Fruit fly (Drosophila melanogaster) whole organism, wandering third instar larva: Measurements from ENCODE around the gene kst.

Experiments used
- Abd-B ChIP-seq: fragments of >200 bp; optimal IDR thresholded peaks from 2 replicates; lab custom pipeline; 2017; ENCODE audit warnings: missing biosample characterization, missing genetic modification characterization
- CG32264 ChIP-seq: fragments of 200-800 bp; sonication (Bioruptor generic); optimal IDR thresholded peaks from 2 replicates; lab custom pipeline; 2016; ENCODE audit warnings: missing biosample characterization, missing genetic modification characterization
- CG9705 ChIP-seq: fragments of 200-800 bp; sonication (Bioruptor generic); optimal IDR thresholded peaks from 2 replicates; lab custom pipeline; 2018; ENCODE audit warnings: missing biosample characterization, mild to moderate bottlenecking, missing genetic modification characterization
- CrebA ChIP-seq: fragments of 200-800 bp; sonication (Bioruptor generic); optimal IDR thresholded peaks from 2 replicates; lab custom pipeline; 2016; ENCODE audit warnings: missing biosample characterization, mild to moderate bottlenecking, missing genetic modification characterization, borderline replicate concordance
- Dfd ChIP-seq: fragments of >200 bp; optimal IDR thresholded peaks from 2 replicates; lab custom pipeline; 2017; ENCODE audit warnings: missing biosample characterization, missing genetic modification characterization
- Dif ChIP-seq: fragments of 200-275, 200-300 bp; sonication (Bioruptor generic); optimal IDR thresholded peaks from 2 replicates; lab custom pipeline; 2018; ENCODE audit warnings: missing biosample characterization, missing genetic modification characterization; ENCODE audit not compliant: partially characterized antibody
- GATAd ChIP-seq: sonication (Bioruptor generic); optimal IDR thresholded peaks from 2 replicates; lab custom pipeline; 2016; ENCODE audit warnings: missing biosample characterization, missing genetic modification characterization
- HLH106 ChIP-seq: fragments of 200-800 bp; optimal IDR thresholded peaks from 3 replicates; lab custom pipeline; 2019; ENCODE audit warnings: missing biosample characterization, mild to moderate bottlenecking, missing genetic modification characterization, moderate library complexity
- Hnf4 ChIP-seq: fragments of 200-800 bp; sonication (Bioruptor generic); optimal IDR thresholded peaks from 2 replicates; lab custom pipeline; 2016; ENCODE audit warnings: missing biosample characterization, mild to moderate bottlenecking, missing genetic modification characterization
- Hr78 ChIP-seq: fragments of >200 bp; optimal IDR thresholded peaks from 2 replicates; lab custom pipeline; 2017; ENCODE audit warnings: missing biosample characterization, missing genetic modification characterization
- Hr83 ChIP-seq: fragments of 200-300 bp; sonication (Bioruptor generic); optimal IDR thresholded peaks from 2 replicates; lab custom pipeline; 2016; ENCODE audit warnings: missing biosample characterization, mild to moderate bottlenecking, missing genetic modification characterization, moderate library complexity; ENCODE audit not compliant: poor library complexity, severe bottlenecking
- Jra ChIP-seq: sonication (Bioruptor generic); optimal IDR thresholded peaks from 2 replicates; lab custom pipeline; 2016; ENCODE audit warnings: missing biosample characterization, missing genetic modification characterization
- Mio ChIP-seq: sonication (Bioruptor generic); optimal IDR thresholded peaks from 2 replicates; lab custom pipeline; 2016; ENCODE audit warnings: missing biosample characterization, missing genetic modification characterization
- Myc ChIP-seq: fragments of >200 bp; optimal IDR thresholded peaks from 2 replicates; lab custom pipeline; 2017
- N ChIP-seq: fragments of >200 bp; optimal IDR thresholded peaks from 2 replicates; lab custom pipeline; 2018; ENCODE audit warnings: missing biosample characterization, missing external identifiers, missing genetic modification characterization
- OdsH ChIP-seq: fragments of 200-800 bp; sonication (Bioruptor generic); optimal IDR thresholded peaks from 2 replicates; lab custom pipeline; 2016; ENCODE audit warnings: missing biosample characterization, mild to moderate bottlenecking, missing genetic modification characterization
- Rel ChIP-seq, 2 experiments: fragments of 200-800 bp; sonication (Bioruptor generic) in 1 of 2; optimal IDR thresholded peaks; 2 replicates in 1 of 2; 3 replicates in 1 of 2; lab custom pipeline; 2016 to 2019; ENCODE audit warnings: mild to moderate bottlenecking in 2 of 2, missing biosample characterization in 2 of 2, missing genetic modification characterization in 2 of 2, moderate library complexity in 1 of 2
- Sp1 ChIP-seq: fragments of 200-800 bp; sonication (Bioruptor generic); optimal IDR thresholded peaks from 3 replicates; lab custom pipeline; 2019; ENCODE audit warnings: missing biosample characterization, mild to moderate bottlenecking, missing genetic modification characterization, moderate library complexity
- Vsx2 ChIP-seq: fragments of 200-300, 225-300 bp; sonication (Bioruptor generic); optimal IDR thresholded peaks from 2 replicates; lab custom pipeline; 2018; ENCODE audit warnings: missing biosample characterization, missing genetic modification characterization; ENCODE audit not compliant: partially characterized antibody
- br ChIP-seq: fragments of 200-800 bp; sonication (Bioruptor generic); optimal IDR thresholded peaks from 2 replicates; lab custom pipeline; 2016; ENCODE audit warnings: missing biosample characterization, missing genetic modification characterization
- brk ChIP-seq: fragments of 200-800 bp; sonication (Bioruptor generic); optimal IDR thresholded peaks from 2 replicates; lab custom pipeline; 2016; ENCODE audit warnings: missing biosample characterization, mild to moderate bottlenecking, missing genetic modification characterization
- dl ChIP-seq, 2 experiments: fragments of 175-275, 200-275 bp in 1 of 2; fragments of 200-275 bp in 1 of 2; sonication (Bioruptor generic); optimal IDR thresholded peaks; lab custom pipeline; 2018; ENCODE audit warnings: mild to moderate bottlenecking in 2 of 2, missing biosample characterization in 2 of 2, missing genetic modification characterization in 2 of 2, moderate library complexity in 2 of 2; ENCODE audit not compliant: partially characterized antibody in 2 of 2, insufficient read depth in 1 of 2
- dmrt93B ChIP-seq: fragments of 200-800 bp; sonication (Bioruptor generic); optimal IDR thresholded peaks from 2 replicates; lab custom pipeline; 2018; ENCODE audit warnings: missing biosample characterization, mild to moderate bottlenecking, missing genetic modification characterization
- dsf ChIP-seq: sonication (Bioruptor generic); optimal IDR thresholded peaks from 2 replicates; lab custom pipeline; 2016; ENCODE audit warnings: missing biosample characterization, missing genetic modification characterization, borderline replicate concordance
- ey ChIP-seq: fragments of 200-800 bp; sonication (Bioruptor generic); optimal IDR thresholded peaks from 2 replicates; lab custom pipeline; 2016; ENCODE audit warnings: missing biosample characterization, missing genetic modification characterization
- foxo ChIP-seq, 2 experiments: fragments of 200-800 bp; sonication (Bioruptor generic); optimal IDR thresholded peaks; 2 replicates in 1 of 2; 3 replicates in 1 of 2; lab custom pipeline; 2016 to 2017; ENCODE audit warnings: missing biosample characterization in 2 of 2, missing genetic modification characterization in 2 of 2
- fru ChIP-seq: fragments of 200-800 bp; sonication (Bioruptor generic); optimal IDR thresholded peaks from 3 replicates; lab custom pipeline; 2016; ENCODE audit warnings: missing biosample characterization, mild to moderate bottlenecking, missing genetic modification characterization
- h ChIP-seq: fragments of 200-800 bp; sonication (Bioruptor generic); optimal IDR thresholded peaks from 3 replicates; lab custom pipeline; 2016; ENCODE audit warnings: missing biosample characterization, mild to moderate bottlenecking, missing genetic modification characterization
- jim ChIP-seq: fragments of 175-275, 200-325 bp; sonication (Bioruptor generic); optimal IDR thresholded peaks from 2 replicates; lab custom pipeline; 2016; ENCODE audit warnings: missing biosample characterization, mild to moderate bottlenecking, missing genetic modification characterization
- lola ChIP-seq: fragments of >200 bp; optimal IDR thresholded peaks from 2 replicates; lab custom pipeline; 2017; ENCODE audit warnings: missing biosample characterization, missing genetic modification characterization
- pan ChIP-seq: fragments of >200 bp; optimal IDR thresholded peaks from 2 replicates; lab custom pipeline; 2017
- psq ChIP-seq: fragments of 200-800 bp; sonication (Bioruptor generic); optimal IDR thresholded peaks from 3 replicates; lab custom pipeline; 2017; ENCODE audit warnings: missing biosample characterization, mild to moderate bottlenecking, missing genetic modification characterization, moderate library complexity
- rgr ChIP-seq: fragments of 200-800 bp; sonication (Bioruptor generic); optimal IDR thresholded peaks from 3 replicates; lab custom pipeline; 2016; ENCODE audit warnings: missing biosample characterization, mild to moderate bottlenecking, missing genetic modification characterization
- sage ChIP-seq: fragments of 200-800 bp; sonication (Bioruptor generic); optimal IDR thresholded peaks from 2 replicates; lab custom pipeline; 2016; ENCODE audit warnings: missing biosample characterization, mild to moderate bottlenecking, missing genetic modification characterization
- sv ChIP-seq: fragments of 200-800 bp; sonication (Bioruptor generic); optimal IDR thresholded peaks from 3 replicates; lab custom pipeline; 2016; ENCODE audit warnings: missing biosample characterization, missing genetic modification characterization
- tai ChIP-seq: sonication (Bioruptor generic); optimal IDR thresholded peaks from 2 replicates; lab custom pipeline; 2016; ENCODE audit warnings: missing biosample characterization, missing genetic modification characterization
- usp ChIP-seq: fragments of >200 bp; optimal IDR thresholded peaks from 2 replicates; lab custom pipeline; 2017; ENCODE audit warnings: missing biosample characterization, missing genetic modification characterization
- woc ChIP-seq: sonication (Bioruptor generic); optimal IDR thresholded peaks from 2 replicates; lab custom pipeline; 2016; ENCODE audit warnings: missing biosample characterization, mild to moderate bottlenecking, missing genetic modification characterization

kst gene

dm6 chr3L:3396056-3396455, 59.4 kb downstream of the kst start:
- no peak for TF ChIP-seq Vsx2
- no peak for TF ChIP-seq dl (GFP tag; optimal IDR thresholded peaks at IDR 0.05; lab: Kevin White, UChicago; ENCODE audit: insufficient read depth in 1 of 2, partially characterized antibody in 2 of 2)
- TF ChIP-seq ey (GFP tag; lab: Kevin White, UChicago): peak; percentile 51
- peak; percentile 36 for TF ChIP-seq woc
- TF ChIP-seq jim (GFP tag; lab: Kevin White, UChicago): no peak
- TF ChIP-seq foxo (GFP tag; optimal IDR thresholded peaks at IDR 0.05; lab: Kevin White, UChicago): peak in 1 of 2 experiments; percentile 68
- TF ChIP-seq dsf (GFP tag; lab: Kevin White, UChicago): no peak
- TF ChIP-seq CG9705 (GFP tag; lab: Kevin White, UChicago): peak; percentile 25
- no peak for TF ChIP-seq Rel (GFP tag; optimal IDR thresholded peaks at IDR 0.05; lab: Kevin White, UChicago)
- no peak for TF ChIP-seq Rel (tag; optimal IDR thresholded peaks at IDR 0.05; lab: Kevin White, UChicago)
- TF ChIP-seq pan (lab: Kevin White, UChicago): no peak
- peak; percentile 60 for TF ChIP-seq OdsH (GFP tag; lab: Kevin White, UChicago)
- peak; percentile 48 for TF ChIP-seq tai (GFP tag; lab: Kevin White, UChicago)
- TF ChIP-seq HLH106 (tag; lab: Kevin White, UChicago): peak; percentile 72
- no peak for TF ChIP-seq GATAd (GFP tag; lab: Kevin White, UChicago)
- TF ChIP-seq fru: peak; percentile 72
- TF ChIP-seq Hr78 (GFP tag; lab: Kevin White, UChicago): no peak
- no peak for TF ChIP-seq lola (GFP tag; lab: Kevin White, UChicago)
- TF ChIP-seq sv: peak; percentile 68
- no peak for TF ChIP-seq usp (GFP tag; lab: Kevin White, UChicago)
- TF ChIP-seq Sp1 (GFP tag; lab: Kevin White, UChicago): peak; percentile 73
- no peak for TF ChIP-seq Hr83 (GFP tag; lab: Kevin White, UChicago)
- TF ChIP-seq Jra: no peak
- peak; percentile 54 for TF ChIP-seq dmrt93B (GFP tag; lab: Kevin White, UChicago)
- peak; percentile 55 for TF ChIP-seq rgr (GFP tag; lab: Kevin White, UChicago)
- TF ChIP-seq CrebA: no peak
- no peak for TF ChIP-seq Abd-B
- TF ChIP-seq Mio (GFP tag; lab: Kevin White, UChicago): no peak
- TF ChIP-seq h (GFP tag; lab: Kevin White, UChicago): peak; percentile 74
- peak; percentile 55 for TF ChIP-seq Hnf4 (GFP tag; lab: Kevin White, UChicago)
- TF ChIP-seq br (GFP tag; lab: Kevin White, UChicago): peak; percentile 48
- TF ChIP-seq brk: peak; percentile 15
- TF ChIP-seq Dif (GFP tag; lab: Kevin White, UChicago): no peak
- peak; percentile 10 for TF ChIP-seq sage
- TF ChIP-seq, all 38 proteins: peak for 17

dm6 chr3L:3397309-3397821, 60.7 kb downstream of the kst start:
- TF ChIP-seq Jra: no peak

dm6 chr3L:3397849-3398248, 61.2 kb downstream of the kst start:
- TF ChIP-seq Dif (GFP tag; lab: Kevin White, UChicago): no peak
- peak; percentile 76 for TF ChIP-seq brk
- TF ChIP-seq CG9705 (GFP tag; lab: Kevin White, UChicago): peak; percentile 80
- no peak for TF ChIP-seq Vsx2
- TF ChIP-seq Hnf4 (GFP tag; lab: Kevin White, UChicago): peak; percentile 82
- peak; percentile 93 for TF ChIP-seq h (GFP tag; lab: Kevin White, UChicago)
- TF ChIP-seq dsf (GFP tag; lab: Kevin White, UChicago): peak; percentile 25
- no peak for TF ChIP-seq GATAd (GFP tag; lab: Kevin White, UChicago)
- TF ChIP-seq Mio (GFP tag; lab: Kevin White, UChicago): no peak
- no peak for TF ChIP-seq lola (GFP tag; lab: Kevin White, UChicago)
- no peak for TF ChIP-seq N (GFP tag; lab: Kevin White, UChicago)
- no peak for TF ChIP-seq jim (GFP tag; lab: Kevin White, UChicago)
- TF ChIP-seq pan (lab: Kevin White, UChicago): no peak
- peak; percentile 78 for TF ChIP-seq dmrt93B (GFP tag; lab: Kevin White, UChicago)
- TF ChIP-seq Sp1 (GFP tag; lab: Kevin White, UChicago): peak; percentile 90
- TF ChIP-seq Hr83 (GFP tag; lab: Kevin White, UChicago): no peak
- TF ChIP-seq usp (GFP tag; lab: Kevin White, UChicago): no peak
- peak; percentile 84 for TF ChIP-seq br (GFP tag; lab: Kevin White, UChicago)
- peak; percentile 88 for TF ChIP-seq ey (GFP tag; lab: Kevin White, UChicago)
- peak; percentile 72 for TF ChIP-seq tai (GFP tag; lab: Kevin White, UChicago)
- peak; percentile 80 for TF ChIP-seq CG32264
- no peak for TF ChIP-seq sv
- peak; percentile 84 for TF ChIP-seq psq (GFP tag; lab: Kevin White, UChicago)
- peak; percentile 57 for TF ChIP-seq Jra
- peak in 1 of 2 experiments; percentile 86 for TF ChIP-seq foxo (GFP tag; optimal IDR thresholded peaks at IDR 0.05; lab: Kevin White, UChicago)
- peak; percentile 54 for TF ChIP-seq Rel (GFP tag; optimal IDR thresholded peaks at IDR 0.05; lab: Kevin White, UChicago)
- TF ChIP-seq Rel (tag; optimal IDR thresholded peaks at IDR 0.05; lab: Kevin White, UChicago): peak; percentile 49
- TF ChIP-seq Hr78 (GFP tag; lab: Kevin White, UChicago): no peak
- TF ChIP-seq rgr (GFP tag; lab: Kevin White, UChicago): peak; percentile 87
- peak; percentile 89 for TF ChIP-seq OdsH (GFP tag; lab: Kevin White, UChicago)
- TF ChIP-seq Dfd (GFP tag; lab: Kevin White, UChicago): no peak
- TF ChIP-seq woc: peak; percentile 84
- TF ChIP-seq CrebA: peak; percentile 58
- peak; percentile 85 for TF ChIP-seq sage
- peak; percentile 91 for TF ChIP-seq HLH106 (tag; lab: Kevin White, UChicago)
- no peak for TF ChIP-seq Myc (lab: Kevin White, UChicago)
- no peak for TF ChIP-seq dl (GFP tag; optimal IDR thresholded peaks at IDR 0.05; lab: Kevin White, UChicago; ENCODE audit: insufficient read depth in 1 of 2, partially characterized antibody in 2 of 2)
- no peak for TF ChIP-seq Abd-B
- TF ChIP-seq fru: peak; percentile 85
